Worm (Caenorhabditis elegans) whole organism, early embryonic: ENCODE data around the gene gcy-8.
A peak's percentile ranks its signal among the peaks of the same experiment; 100 is the strongest.

Experiments used
- B0310.2 ChIP-seq: sonication (generic microtip); optimal IDR thresholded peaks from 2 replicates; lab custom pipeline; 2016; ENCODE audit warnings: mild to moderate bottlenecking, missing genetic modification characterization, missing compliant biosample characterization
- F13C5.2 ChIP-seq: sonication (generic microtip); optimal IDR thresholded peaks from 2 replicates; lab custom pipeline; 2017; ENCODE audit warnings: mild to moderate bottlenecking, missing genetic modification characterization, inconsistent platforms, missing compliant biosample characterization
- aly-1 ChIP-seq: sonication (generic microtip); optimal IDR thresholded peaks from 2 replicates; lab custom pipeline; 2016; ENCODE audit warnings: missing genetic modification characterization, missing compliant biosample characterization
- ama-1 ChIP-seq: fragments of 150-350 bp; optimal IDR thresholded peaks from 2 replicates; lab custom pipeline; 2014
- ceh-13 ChIP-seq: fragments of 200-800 bp; sonication (Bioruptor generic); optimal IDR thresholded peaks from 2 replicates; lab custom pipeline; 2018; ENCODE audit warnings: mild to moderate bottlenecking, missing genetic modification characterization, missing compliant biosample characterization
- ceh-36 ChIP-seq: sonication (generic microtip); optimal IDR thresholded peaks from 2 replicates; lab custom pipeline; 2016; ENCODE audit warnings: missing genetic modification characterization, inconsistent platforms, missing compliant biosample characterization
- ets-7 ChIP-seq: sonication (generic microtip); optimal IDR thresholded peaks from 2 replicates; lab custom pipeline; 2016; ENCODE audit warnings: missing genotype, missing genetic modification characterization, missing compliant biosample characterization
- flt-1 ChIP-seq: fragments of 200-800 bp; sonication (Bioruptor generic); IDR thresholded peaks from 2 replicates; pipeline ENCODE4 v1.3.6; 2022; ENCODE audit warnings: missing genetic modification characterization, missing compliant biosample characterization
- hmbx-1 ChIP-seq: sonication (generic microtip); optimal IDR thresholded peaks from 2 replicates; lab custom pipeline; 2016; ENCODE audit warnings: mild to moderate bottlenecking, missing genetic modification characterization, missing compliant biosample characterization
- hmg-4 ChIP-seq: fragments of 200-800 bp; sonication (Bioruptor generic); optimal IDR thresholded peaks from 2 replicates; lab custom pipeline; 2018; ENCODE audit warnings: mild to moderate bottlenecking, missing genetic modification characterization, missing compliant biosample characterization
- hnd-1 ChIP-seq: sonication (generic microtip); optimal IDR thresholded peaks from 2 replicates; lab custom pipeline; 2016; ENCODE audit warnings: missing genetic modification characterization, missing compliant biosample characterization
- pes-1 ChIP-seq: fragments of 200-800 bp; sonication (Bioruptor generic); IDR thresholded peaks from 2 replicates; pipeline ENCODE4 v1.3.6; 2022; ENCODE audit warnings: missing genetic modification reagents, missing genetic modification characterization, missing compliant biosample characterization
- scrt-1 ChIP-seq: fragments of 200-800 bp; sonication (Bioruptor generic); IDR thresholded peaks from 2 replicates; pipeline ENCODE4 v1.3.6; 2022; ENCODE audit warnings: missing genetic modification characterization, missing compliant biosample characterization
- sea-1 ChIP-seq: fragments of 200-800 bp; sonication (Bioruptor generic); conservative IDR thresholded peaks from 2 replicates; pipeline ENCODE4 v1.3.6; 2022; ENCODE audit warnings: missing genetic modification characterization, missing compliant biosample characterization
- tbx-11 ChIP-seq: fragments of 200-800 bp; sonication (Bioruptor generic); IDR thresholded peaks from 2 replicates; pipeline ENCODE4 v1.3.6; 2022; ENCODE audit warnings: missing genetic modification characterization, missing compliant biosample characterization
- tbx-37 ChIP-seq: fragments of 200-800 bp; sonication (Bioruptor generic); conservative IDR thresholded peaks from 2 replicates; pipeline ENCODE4 v1.3.6; 2022; ENCODE audit warnings: missing genetic modification reagents, missing genetic modification characterization, missing compliant biosample characterization
- tra-4 ChIP-seq: sonication (generic microtip); optimal IDR thresholded peaks from 2 replicates; lab custom pipeline; 2017; ENCODE audit warnings: missing genetic modification characterization, missing compliant biosample characterization

gcy-8 gene

DNA sequence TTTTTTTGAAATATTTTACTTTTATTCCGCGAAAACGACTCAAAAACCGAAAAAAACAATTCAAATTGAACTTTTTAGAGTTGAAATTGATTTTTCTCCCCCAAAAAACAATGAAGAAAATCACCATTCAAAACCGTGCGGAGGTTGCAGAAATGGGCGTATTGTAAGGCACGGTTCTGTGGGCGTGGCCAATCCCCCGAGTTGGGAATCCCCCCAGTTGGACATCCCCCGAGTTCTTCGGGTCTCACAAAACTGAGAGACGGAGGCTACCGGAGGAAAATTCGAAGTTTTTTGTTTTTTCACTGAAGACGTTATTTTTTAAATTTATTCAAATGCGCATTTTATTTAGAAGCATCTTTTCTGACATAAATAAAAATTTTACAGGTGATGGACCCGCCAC lies 20.3 kb downstream of the gcy-8 start, which contains the start of gene mcm-3AP:
Gene mcm-3AP, plus strand, starts transcription at position 383 of the 400 bp plus-strand sequence.
- TF ChIP-seq pes-1 (GFP tag; lab: Robert Waterston, UW) (peak; percentile 79), sea-1 (GFP tag; lab: Robert Waterston, UW) (peak; percentile 78), tbx-37 (GFP tag; lab: Robert Waterston, UW) (peak; percentile 72), scrt-1 (GFP tag; lab: Robert Waterston, UW) (0 out of 2 replicates have a peak, but pooled peaks have one; percentile 37)

DNA sequence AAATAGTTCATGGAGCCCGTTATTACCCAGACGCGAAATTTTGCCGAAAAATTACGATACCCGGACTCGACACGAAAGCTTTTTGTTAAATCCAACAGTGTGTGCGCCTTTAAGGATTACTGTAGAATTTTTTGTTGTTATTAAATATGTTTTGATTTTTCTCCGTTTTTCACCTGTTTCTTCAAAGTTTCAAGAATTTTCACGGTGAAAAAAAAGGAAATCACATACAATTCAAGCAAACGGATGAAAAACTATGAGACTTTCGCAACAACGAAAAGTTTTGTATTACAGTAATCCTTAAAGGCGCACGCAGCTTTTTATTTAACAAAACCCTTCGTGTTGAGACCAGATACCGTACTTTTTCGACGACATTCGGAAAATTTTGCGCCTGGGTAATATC lies 26.1 kb downstream of the gcy-8 start:
- TF ChIP-seq tra-4 (tag; lab: Kevin White, UChicago) (no peak), hnd-1 (no peak), aly-1 (tag; lab: Kevin White, UChicago) (no peak), scrt-1 (GFP tag; lab: Robert Waterston, UW) (no peak), tbx-37 (GFP tag; lab: Robert Waterston, UW) (no peak), ets-7 (no peak), flt-1 (no peak), F13C5.2 (tag; lab: Kevin White, UChicago) (no peak), B0310.2 (tag; lab: Kevin White, UChicago) (no peak), ama-1 (lab: Kevin White, UChicago) (no peak), tbx-11 (GFP tag; lab: Robert Waterston, UW) (no peak)

DNA sequence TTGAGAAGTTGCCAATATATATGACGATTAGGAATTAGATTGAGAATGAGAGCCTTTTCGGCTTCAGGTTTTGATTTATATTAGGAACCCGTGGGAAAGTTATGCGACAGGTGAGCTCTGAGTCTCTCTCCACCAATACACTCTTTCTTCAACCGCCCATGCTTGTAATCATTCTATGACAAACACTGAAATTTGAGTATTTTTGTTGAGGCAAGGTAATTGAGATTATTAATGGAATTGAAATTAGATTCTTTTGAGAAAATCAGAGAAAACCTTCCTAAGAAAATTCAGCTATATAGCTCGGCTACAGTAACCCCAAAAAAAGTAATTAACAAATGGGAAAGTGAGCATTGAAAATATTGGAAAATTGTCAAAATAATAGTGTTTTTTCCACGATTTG lies 27.9 kb downstream of the gcy-8 start, which contains the start of gene ceh-19:
Gene ceh-19, minus strand, starts transcription at position 101 of the 400 bp plus-strand sequence.
- TF ChIP-seq tbx-37 (GFP tag; lab: Robert Waterston, UW) = no peak
- TF ChIP-seq pes-1 (GFP tag; lab: Robert Waterston, UW) = no peak
- no peak for TF ChIP-seq tra-4 (tag; lab: Kevin White, UChicago)
- TF ChIP-seq hnd-1 = no peak

ce11 chrIV:7956643-7957317 lies 28.8 kb downstream of the gcy-8 start, which contains the start of gene csr-1:
Gene csr-1 (plus strand): TSS chrIV:7957267.
- TF ChIP-seq sea-1 (GFP tag; lab: Robert Waterston, UW) = no peak
- TF ChIP-seq tbx-11 (GFP tag; lab: Robert Waterston, UW) = no peak
- TF ChIP-seq tbx-37 (GFP tag; lab: Robert Waterston, UW) = no peak
- no peak for TF ChIP-seq ama-1 (lab: Kevin White, UChicago)
- no peak for TF ChIP-seq ets-7
- TF ChIP-seq tra-4 (tag; lab: Kevin White, UChicago) = no peak
- no peak for TF ChIP-seq F13C5.2 (tag; lab: Kevin White, UChicago)
- no peak for TF ChIP-seq pes-1 (GFP tag; lab: Robert Waterston, UW)
- no peak for TF ChIP-seq hmg-4 (GFP tag; lab: Kevin White, UChicago)
- TF ChIP-seq hmbx-1 (tag; lab: Kevin White, UChicago) = no peak
- TF ChIP-seq aly-1 (tag; lab: Kevin White, UChicago) = no peak
- TF ChIP-seq ceh-13 (GFP tag; lab: Kevin White, UChicago) = no peak
- no peak for TF ChIP-seq scrt-1 (GFP tag; lab: Robert Waterston, UW)
- TF ChIP-seq B0310.2 (tag; lab: Kevin White, UChicago) = no peak
- no peak for TF ChIP-seq hnd-1
- TF ChIP-seq ceh-36 (tag; lab: Kevin White, UChicago) = no peak
- TF ChIP-seq flt-1 = no peak

DNA sequence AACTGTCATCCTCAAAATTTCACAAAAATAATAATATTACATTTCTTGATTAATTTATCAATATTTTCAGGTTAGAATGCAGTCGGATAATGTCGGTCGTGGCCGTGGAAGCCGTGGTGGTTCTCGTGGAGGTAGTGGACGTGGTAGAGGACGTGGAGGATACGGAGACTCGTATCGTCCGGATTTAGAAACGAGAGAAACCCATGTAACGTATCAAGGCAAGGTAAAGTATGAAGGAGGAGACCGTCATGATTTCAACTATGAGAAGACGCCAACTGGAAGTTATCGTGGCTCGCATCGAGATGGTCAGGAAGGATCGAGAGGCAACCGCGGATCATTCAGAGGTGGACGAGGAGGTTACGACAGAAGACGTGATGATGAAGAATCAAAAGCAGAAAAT lies 29.6 kb downstream of the gcy-8 start, which contains the start of gene frpr-10:
Gene frpr-10, plus strand, starts transcription at position 301 of the 400 bp plus-strand sequence.
- TF ChIP-seq ama-1 (lab: Kevin White, UChicago) (no peak), pes-1 (GFP tag; lab: Robert Waterston, UW) (no peak), ets-7 (no peak), F13C5.2 (tag; lab: Kevin White, UChicago) (no peak), hnd-1 (no peak), hmg-4 (GFP tag; lab: Kevin White, UChicago) (no peak), flt-1 (no peak), ceh-36 (tag; lab: Kevin White, UChicago) (no peak), ceh-13 (GFP tag; lab: Kevin White, UChicago) (no peak), B0310.2 (tag; lab: Kevin White, UChicago) (no peak), hmbx-1 (tag; lab: Kevin White, UChicago) (no peak), aly-1 (tag; lab: Kevin White, UChicago) (no peak), tbx-11 (GFP tag; lab: Robert Waterston, UW) (no peak), tra-4 (tag; lab: Kevin White, UChicago) (no peak)

- TF ChIP-seq ama-1 (lab: Kevin White, UChicago) (no peak), aly-1 (tag; lab: Kevin White, UChicago) (no peak), pes-1 (GFP tag; lab: Robert Waterston, UW) (no peak), ets-7 (no peak), F13C5.2 (tag; lab: Kevin White, UChicago) (no peak), hmg-4 (GFP tag; lab: Kevin White, UChicago) (no peak), sea-1 (GFP tag; lab: Robert Waterston, UW) (no peak), B0310.2 (tag; lab: Kevin White, UChicago) (no peak), scrt-1 (GFP tag; lab: Robert Waterston, UW) (no peak), ceh-36 (tag; lab: Kevin White, UChicago) (no peak), hnd-1 (no peak), ceh-13 (GFP tag; lab: Kevin White, UChicago) (no peak), tra-4 (tag; lab: Kevin White, UChicago) (no peak), hmbx-1 (tag; lab: Kevin White, UChicago) (no peak), tbx-11 (GFP tag; lab: Robert Waterston, UW) (no peak), tbx-37 (GFP tag; lab: Robert Waterston, UW) (no peak), flt-1 (no peak)
These were observed 30.1 kb downstream of the gcy-8 start for ce11 chrIV:7958092-7958491.

DNA sequence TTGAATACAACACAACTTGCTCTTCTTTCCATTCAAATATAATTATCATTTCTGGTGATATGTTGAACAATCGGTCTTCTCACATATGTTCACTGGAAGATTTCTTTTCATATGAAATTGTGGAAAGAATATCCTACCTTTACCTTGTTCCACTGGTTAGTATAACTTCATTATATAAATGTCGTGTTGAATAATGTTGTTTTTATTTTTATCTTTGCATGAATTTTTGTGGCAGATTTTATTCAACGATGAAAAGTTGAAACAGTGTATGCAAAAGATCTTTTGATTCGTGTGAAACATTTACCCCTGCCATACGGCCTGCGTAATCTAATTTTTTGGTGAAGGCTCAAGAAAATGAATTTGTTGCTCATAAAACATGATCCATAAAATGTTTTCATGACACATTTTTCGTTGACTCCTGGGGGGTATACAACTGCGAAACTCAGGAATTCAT lies 34.0 kb downstream of the gcy-8 start:
- TF ChIP-seq pes-1 (GFP tag; lab: Robert Waterston, UW) (no peak), tbx-11 (GFP tag; lab: Robert Waterston, UW) (no peak), hmbx-1 (tag; lab: Kevin White, UChicago) (no peak), aly-1 (tag; lab: Kevin White, UChicago) (no peak), hnd-1 (no peak), ceh-36 (tag; lab: Kevin White, UChicago) (no peak), sea-1 (GFP tag; lab: Robert Waterston, UW) (no peak), ama-1 (lab: Kevin White, UChicago) (no peak), ceh-13 (GFP tag; lab: Kevin White, UChicago) (no peak), B0310.2 (tag; lab: Kevin White, UChicago) (no peak), scrt-1 (GFP tag; lab: Robert Waterston, UW) (no peak), hmg-4 (GFP tag; lab: Kevin White, UChicago) (no peak), F13C5.2 (tag; lab: Kevin White, UChicago) (no peak), ets-7 (no peak), tbx-37 (GFP tag; lab: Robert Waterston, UW) (no peak), flt-1 (no peak), tra-4 (tag; lab: Kevin White, UChicago) (no peak)
